Worm (Caenorhabditis elegans) whole organism, L4/young adult: Measurements from ENCODE around the gene sphk-1.
A peak's percentile ranks its signal among the peaks of the same experiment; 100 is the strongest.

Experiments
- W03F9.2 ChIP-seq: fragments of 150-350 bp; optimal IDR thresholded peaks from 2 replicates; lab custom pipeline; 2014; ENCODE audit warnings: missing biosample characterization, missing genetic modification characterization
- dao-5 ChIP-seq: sonication (generic microtip); optimal IDR thresholded peaks from 2 replicates; lab custom pipeline; 2016; ENCODE audit warnings: missing genotype, missing genetic modification characterization, moderate library complexity, missing compliant biosample characterization
- him-1 ChIP-seq: sonication (generic microtip); optimal IDR thresholded peaks from 2 replicates; lab custom pipeline; 2016; ENCODE audit warnings: missing genotype, missing genetic modification reagents, missing genetic modification characterization, missing compliant biosample characterization

sphk-1 gene

ce11 chrII:8721955-8722524 is 20.6 kb upstream of the sphk-1 start, which contains the start of gene trcs-2:
trcs-2 (plus strand) TSS chrII:8722474.
- no peak for TF ChIP-seq him-1 (tag; lab: Kevin White, UChicago)
- TF ChIP-seq dao-5, result no peak
- TF ChIP-seq W03F9.2 (tag; lab: Kevin White, UChicago), result no peak

ce11 chrII:8717579-8717978 is 16.1 kb upstream of the sphk-1 start:
- TF ChIP-seq him-1 (tag; lab: Kevin White, UChicago) (no peak), dao-5 (no peak), W03F9.2 (tag; lab: Kevin White, UChicago) (no peak)

ce11 chrII:8716231-8716878 is 14.9 kb upstream of the sphk-1 start, which contains the start of the genes cyn-11 and T01B7.5:
cyn-11 (minus strand) TSS chrII:8716281.
T01B7.5 (plus strand) TSS chrII:8716828.
- TF ChIP-seq W03F9.2 (tag; lab: Kevin White, UChicago), result peak; percentile 39
- no peak for TF ChIP-seq dao-5

- TF ChIP-seq dao-5 (no peak), him-1 (tag; lab: Kevin White, UChicago) (no peak), W03F9.2 (tag; lab: Kevin White, UChicago) (no peak)
Observed at ce11 chrII:8714913-8715447, 13.5 kb upstream of the sphk-1 start, which contains the start of the genes rab-21 and T01B7.13. rab-21 (minus strand) TSS chrII:8715013. T01B7.13 (plus strand) TSS chrII:8715397.

- TF ChIP-seq W03F9.2 (tag; lab: Kevin White, UChicago) (no peak), him-1 (tag; lab: Kevin White, UChicago) (no peak), dao-5 (no peak)
Observed at ce11 chrII:8710317-8710716, 8.8 kb upstream of the sphk-1 start, which contains the start of gene srg-15. srg-15 (minus strand) TSS chrII:8710417.

ce11 chrII:8707024-8707423 is 5.6 kb upstream of the sphk-1 start, which contains the start of gene cup-16:
cup-16 (plus strand) TSS chrII:8707155.
- TF ChIP-seq dao-5 (no peak), him-1 (tag; lab: Kevin White, UChicago) (no peak), W03F9.2 (tag; lab: Kevin White, UChicago) (no peak)

ce11 chrII:8704413-8704874 is 3.0 kb upstream of the sphk-1 start, which contains the start of gene prx-5:
prx-5 (plus strand) TSS chrII:8704824.
- TF ChIP-seq dao-5 (no peak), W03F9.2 (tag; lab: Kevin White, UChicago) (no peak), him-1 (tag; lab: Kevin White, UChicago) (no peak)

- no peak for TF ChIP-seq W03F9.2 (tag; lab: Kevin White, UChicago)
- TF ChIP-seq him-1 (tag; lab: Kevin White, UChicago), result no peak
- TF ChIP-seq dao-5, result no peak
Observed at ce11 chrII:8703729-8704128, 2.3 kb upstream of the sphk-1 start, which contains the start of gene ceh-7. ceh-7 (minus strand) TSS chrII:8703829.

- TF ChIP-seq dao-5, result no peak
- TF ChIP-seq W03F9.2 (tag; lab: Kevin White, UChicago), result no peak
- TF ChIP-seq him-1 (tag; lab: Kevin White, UChicago), result no peak
Observed at ce11 chrII:8701059-8701458, 410 bp downstream of the sphk-1 start.

ce11 chrII:8698828-8699227 is 2.6 kb downstream of the sphk-1 start, which contains the start of gene chdh-1:
chdh-1 (minus strand) TSS chrII:8698928.
- TF ChIP-seq dao-5, result no peak
- TF ChIP-seq W03F9.2 (tag; lab: Kevin White, UChicago), result no peak
- no peak for TF ChIP-seq him-1 (tag; lab: Kevin White, UChicago)

ce11 chrII:8695783-8696182 is 5.7 kb downstream of the sphk-1 start, which contains the start of gene C34C6.10:
C34C6.10 (minus strand) TSS chrII:8695883.
- TF ChIP-seq dao-5 (no peak), him-1 (tag; lab: Kevin White, UChicago) (no peak), W03F9.2 (tag; lab: Kevin White, UChicago) (no peak)

ce11 chrII:8691344-8691960 is 10.0 kb downstream of the sphk-1 start, which contains the start of gene C34C6.3:
C34C6.3 (plus strand) TSS chrII:8691910.
- TF ChIP-seq W03F9.2 (tag; lab: Kevin White, UChicago) (no peak), him-1 (tag; lab: Kevin White, UChicago) (no peak), dao-5 (no peak)

- TF ChIP-seq dao-5 (no peak), him-1 (tag; lab: Kevin White, UChicago) (no peak)
Observed at ce11 chrII:8685623-8686022, 15.8 kb downstream of the sphk-1 start, which contains the start of gene C34C6.9. C34C6.9 (plus strand) TSS chrII:8685923.
